Fruit fly (Drosophila melanogaster) S2 (cell line): ENCODE results near the gene MED10.

Source experiments
- CG8478 ChIP-seq: fragments of >200 bp; optimal IDR thresholded peaks from 2 replicates; lab custom pipeline; 2018
- CTCF ChIP-seq, 2 experiments: fragments of >200 bp; optimal IDR thresholded peaks; 2 replicates each; lab custom pipeline; 2018

DNA sequence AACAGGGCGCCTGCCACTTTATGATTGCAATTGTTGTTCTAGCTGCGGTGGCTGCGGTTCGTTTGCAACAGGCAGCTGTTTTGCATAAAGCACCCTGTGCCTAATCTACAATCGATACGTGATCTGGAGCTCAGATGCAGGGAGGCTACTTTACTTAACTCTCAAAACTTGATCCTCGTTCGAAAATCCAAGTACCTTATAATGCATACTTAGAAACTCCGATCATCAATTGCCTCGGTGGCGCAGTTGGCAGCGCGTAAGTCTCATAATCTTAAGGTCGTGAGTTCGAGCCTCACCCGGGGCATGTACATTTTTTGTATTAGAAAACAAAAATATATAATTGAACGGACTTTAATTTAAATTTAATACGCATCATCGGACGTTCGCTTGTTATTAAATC is 10.1 kb upstream of the MED10 start:
- TF ChIP-seq CG8478 (lab: Kevin White, UChicago) (no peak), CTCF (optimal IDR thresholded peaks at IDR 0.05; lab: Kevin White, UChicago) (no peak)
